Fruit fly (Drosophila melanogaster): ENCODE data around the gene Dpy-30L2.

Dpy-30L2 gene

DNA sequence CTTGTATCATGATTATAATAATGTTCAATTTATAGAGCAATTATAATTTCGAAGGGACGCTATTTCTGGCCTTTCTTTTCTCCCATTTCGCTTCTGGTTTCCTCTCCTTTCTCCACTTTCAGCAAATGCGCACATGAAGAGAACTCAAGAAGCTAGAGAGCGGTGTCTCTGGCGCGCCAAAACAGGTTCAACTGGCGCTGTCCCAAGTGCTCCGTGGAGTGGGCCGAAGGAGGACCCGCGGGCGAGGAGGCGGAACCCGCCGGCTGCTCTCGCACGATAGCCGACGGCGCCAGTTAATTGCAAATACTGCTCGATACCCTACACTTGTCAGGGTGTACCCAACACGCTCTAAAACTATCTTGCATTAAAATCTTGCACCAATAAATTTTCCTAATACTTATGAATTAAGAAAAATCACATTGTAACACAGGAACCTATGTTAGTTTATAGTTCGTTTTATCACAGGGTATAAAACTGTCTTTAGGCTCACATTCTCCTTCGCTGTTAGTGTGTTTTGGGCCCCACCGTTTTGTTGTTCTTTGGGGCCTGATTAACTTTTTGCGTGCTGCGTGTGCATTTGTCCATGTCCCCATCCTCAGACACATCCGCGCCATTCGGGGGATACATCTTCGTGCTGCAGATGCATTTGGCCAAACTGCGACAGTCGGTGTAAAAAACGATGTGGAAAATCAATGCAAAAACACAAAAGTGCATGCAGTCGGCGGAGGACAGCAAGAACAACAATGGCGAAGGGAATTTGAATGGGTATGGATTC lies 22.9 kb upstream of the Dpy-30L2 start:
- no peak for TF ChIP-seq toe (GFP tag; optimal IDR thresholded peaks at IDR 0.05)
- TF ChIP-seq CG33017 (tag; optimal IDR thresholded peaks at IDR 0.05): peak; percentile 81
- TF ChIP-seq cic (GFP tag; optimal IDR thresholded peaks at IDR 0.05): peak; percentile 1
- peak; percentile 76 for TF ChIP-seq CG14711 (tag; optimal IDR thresholded peaks at IDR 0.05)
- no peak for TF ChIP-seq cnc (optimal IDR thresholded peaks at IDR 0.05)
- TF ChIP-seq CG7101 (tag; optimal IDR thresholded peaks at IDR 0.05): peak; percentile 82
- TF ChIP-seq CG12768 (GFP tag; optimal IDR thresholded peaks at IDR 0.05): peak; percentile 74
- no peak for TF ChIP-seq CG11617 (GFP tag; optimal IDR thresholded peaks at IDR 0.05)
- no peak for TF ChIP-seq ovo (GFP tag; optimal IDR thresholded peaks at IDR 0.05)
- no peak for TF ChIP-seq CG5204 (GFP tag; optimal IDR thresholded peaks at IDR 0.05)
- TF ChIP-seq bab1 (GFP tag; optimal IDR thresholded peaks at IDR 0.05): peak; percentile 47
- peak; percentile 17 for TF ChIP-seq tj (GFP tag; optimal IDR thresholded peaks at IDR 0.05)
- TF ChIP-seq Hr96 (GFP tag; optimal IDR thresholded peaks at IDR 0.05): peak; percentile 19
- no peak for TF ChIP-seq Crg-1 (GFP tag; optimal IDR thresholded peaks at IDR 0.05)
- TF ChIP-seq kay (GFP tag; ENCODE audit: borderline replicate concordance): peak; percentile 26

DNA sequence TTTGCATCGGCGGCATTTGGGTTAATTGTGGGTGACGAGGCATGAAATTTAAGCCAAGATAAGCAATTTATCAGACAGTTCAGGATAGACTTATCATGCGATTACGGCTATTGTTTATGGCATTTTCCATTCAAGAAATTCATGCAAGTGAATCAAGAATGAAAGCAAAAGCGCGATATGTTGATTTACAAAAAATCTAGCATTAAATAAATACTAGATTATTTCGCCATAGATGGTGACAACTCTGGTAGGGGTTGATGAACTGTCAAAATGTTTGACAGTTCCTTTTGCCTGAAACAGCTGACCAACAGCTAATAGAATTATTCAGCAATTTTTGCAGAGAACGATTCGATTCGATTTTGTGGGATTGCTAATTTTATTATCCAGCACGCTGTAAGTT lies 21.5 kb upstream of the Dpy-30L2 start, which contains the start of gene CG32259:
Gene CG32259, plus strand, starts transcription at position 301 of the 400 bp plus-strand sequence.
- no peak for TF ChIP-seq Clk (GFP tag; optimal IDR thresholded peaks at IDR 0.05)
- TF ChIP-seq CG12768 (GFP tag; optimal IDR thresholded peaks at IDR 0.05): no peak
- no peak for TF ChIP-seq CG1620 (GFP tag; optimal IDR thresholded peaks at IDR 0.05)
- no peak for TF ChIP-seq Mnt (GFP tag; optimal IDR thresholded peaks at IDR 0.05)
- TF ChIP-seq Hr96 (GFP tag; optimal IDR thresholded peaks at IDR 0.05): no peak
- no peak for TF ChIP-seq ovo (GFP tag; optimal IDR thresholded peaks at IDR 0.05)
- peak; percentile 42 for TF ChIP-seq CG14711 (tag; optimal IDR thresholded peaks at IDR 0.05)
- TF ChIP-seq Crg-1 (GFP tag; optimal IDR thresholded peaks at IDR 0.05): no peak
- no peak for TF ChIP-seq CG11617 (GFP tag; optimal IDR thresholded peaks at IDR 0.05)
- no peak for TF ChIP-seq pad (GFP tag; optimal IDR thresholded peaks at IDR 0.05)
- no peak for TF ChIP-seq toe (GFP tag; optimal IDR thresholded peaks at IDR 0.05)
- TF ChIP-seq CG7101 (tag; optimal IDR thresholded peaks at IDR 0.05): no peak
- TF ChIP-seq cnc (optimal IDR thresholded peaks at IDR 0.05): no peak
- TF ChIP-seq CG33017 (tag; optimal IDR thresholded peaks at IDR 0.05): no peak
- TF ChIP-seq bab1 (GFP tag; optimal IDR thresholded peaks at IDR 0.05): no peak
- no peak for TF ChIP-seq CG7045 (GFP tag; optimal IDR thresholded peaks at IDR 0.05)
- peak; percentile 83 for TF ChIP-seq tj (GFP tag; optimal IDR thresholded peaks at IDR 0.05)
- TF ChIP-seq CG5204 (GFP tag; optimal IDR thresholded peaks at IDR 0.05): no peak
- peak; percentile 33 for TF ChIP-seq kay (GFP tag; ENCODE audit: borderline replicate concordance)
- no peak for TF ChIP-seq cic (GFP tag; optimal IDR thresholded peaks at IDR 0.05)

dm6 chr3L:4068368-4068767 lies 20.8 kb upstream of the Dpy-30L2 start:
- TF ChIP-seq pad (GFP tag; optimal IDR thresholded peaks at IDR 0.05) (no peak), kay (GFP tag; ENCODE audit: borderline replicate concordance) (peak; percentile 82), Crg-1 (GFP tag; optimal IDR thresholded peaks at IDR 0.05) (no peak), CG33017 (tag; optimal IDR thresholded peaks at IDR 0.05) (no peak), ovo (GFP tag; optimal IDR thresholded peaks at IDR 0.05) (no peak), CG11617 (GFP tag; optimal IDR thresholded peaks at IDR 0.05) (no peak), CG14711 (tag; optimal IDR thresholded peaks at IDR 0.05) (no peak), Mnt (GFP tag; optimal IDR thresholded peaks at IDR 0.05) (peak; percentile 61), cic (GFP tag; optimal IDR thresholded peaks at IDR 0.05) (peak; percentile 88), bab1 (GFP tag; optimal IDR thresholded peaks at IDR 0.05) (no peak), CG1620 (GFP tag; optimal IDR thresholded peaks at IDR 0.05) (no peak), Clk (GFP tag; optimal IDR thresholded peaks at IDR 0.05) (no peak), CG7101 (tag; optimal IDR thresholded peaks at IDR 0.05) (no peak), CG5204 (GFP tag; optimal IDR thresholded peaks at IDR 0.05) (no peak), Hr96 (GFP tag; optimal IDR thresholded peaks at IDR 0.05) (peak; percentile 26), tj (GFP tag; optimal IDR thresholded peaks at IDR 0.05) (no peak), cnc (optimal IDR thresholded peaks at IDR 0.05) (no peak), toe (GFP tag; optimal IDR thresholded peaks at IDR 0.05) (peak; percentile 0), CG7045 (GFP tag; optimal IDR thresholded peaks at IDR 0.05) (no peak), CG12768 (GFP tag; optimal IDR thresholded peaks at IDR 0.05) (peak; percentile 83)

- TF ChIP-seq tj (GFP tag; optimal IDR thresholded peaks at IDR 0.05): peak; percentile 91
- TF ChIP-seq pad (GFP tag; optimal IDR thresholded peaks at IDR 0.05): peak; percentile 73
- TF ChIP-seq Clk (GFP tag; optimal IDR thresholded peaks at IDR 0.05): no peak
- no peak for TF ChIP-seq CG33017 (tag; optimal IDR thresholded peaks at IDR 0.05)
- TF ChIP-seq CG12768 (GFP tag; optimal IDR thresholded peaks at IDR 0.05): no peak
- TF ChIP-seq cnc (optimal IDR thresholded peaks at IDR 0.05): no peak
- TF ChIP-seq ovo (GFP tag; optimal IDR thresholded peaks at IDR 0.05): no peak
- peak; percentile 47 for TF ChIP-seq bab1 (GFP tag; optimal IDR thresholded peaks at IDR 0.05)
Measured at dm6 chr3L:4061921-4062474, 14.5 kb upstream of the Dpy-30L2 start, which contains the start of gene dib. Gene dib, plus strand, starts transcription at chr3L:4062292.

DNA sequence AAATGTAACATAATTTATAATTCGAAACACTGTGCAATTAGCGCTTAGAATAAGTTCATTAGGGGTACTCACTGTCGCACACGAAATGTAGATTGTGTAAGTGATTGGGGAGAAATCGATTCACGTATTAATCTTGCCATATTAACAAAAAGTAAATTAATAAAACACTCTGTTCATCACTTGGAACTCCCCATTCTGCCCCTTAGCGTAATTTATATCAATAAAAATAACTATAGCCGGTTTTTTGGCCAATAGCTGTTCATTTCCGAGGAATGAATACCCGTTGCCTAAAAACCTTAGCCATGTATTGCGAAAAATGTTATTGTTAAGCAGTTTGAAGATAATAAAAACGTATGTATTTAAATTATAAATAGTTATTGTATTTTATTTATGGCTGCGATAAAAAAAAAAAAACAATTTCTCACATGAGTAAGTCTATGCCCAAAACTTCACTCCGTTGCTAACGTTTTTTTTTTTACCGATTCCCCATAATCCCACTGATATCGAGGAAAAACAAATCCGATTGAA lies 11.8 kb upstream of the Dpy-30L2 start, which contains the start of gene Ugt305A1:
Gene Ugt305A1, plus strand, starts transcription at position 478 of the 528 bp plus-strand sequence.
- TF ChIP-seq CG1620 (GFP tag; optimal IDR thresholded peaks at IDR 0.05): no peak
- TF ChIP-seq cnc (optimal IDR thresholded peaks at IDR 0.05): no peak
- TF ChIP-seq CG5204 (GFP tag; optimal IDR thresholded peaks at IDR 0.05): peak; percentile 30
- TF ChIP-seq CG11617 (GFP tag; optimal IDR thresholded peaks at IDR 0.05): no peak
- TF ChIP-seq CG7101 (tag; optimal IDR thresholded peaks at IDR 0.05): peak; percentile 6
- no peak for TF ChIP-seq cic (GFP tag; optimal IDR thresholded peaks at IDR 0.05)
- TF ChIP-seq Mnt (GFP tag; optimal IDR thresholded peaks at IDR 0.05): no peak
- TF ChIP-seq CG12768 (GFP tag; optimal IDR thresholded peaks at IDR 0.05): no peak
- TF ChIP-seq ovo (GFP tag; optimal IDR thresholded peaks at IDR 0.05): no peak
- no peak for TF ChIP-seq CG33017 (tag; optimal IDR thresholded peaks at IDR 0.05)
- no peak for TF ChIP-seq Crg-1 (GFP tag; optimal IDR thresholded peaks at IDR 0.05)
- TF ChIP-seq Hr96 (GFP tag; optimal IDR thresholded peaks at IDR 0.05): no peak
- no peak for TF ChIP-seq Clk (GFP tag; optimal IDR thresholded peaks at IDR 0.05)
- no peak for TF ChIP-seq pad (GFP tag; optimal IDR thresholded peaks at IDR 0.05)
- no peak for TF ChIP-seq kay (GFP tag; ENCODE audit: borderline replicate concordance)
- TF ChIP-seq toe (GFP tag; optimal IDR thresholded peaks at IDR 0.05): no peak
- no peak for TF ChIP-seq tj (GFP tag; optimal IDR thresholded peaks at IDR 0.05)

Measured in whole organism, adult.